Worm (Caenorhabditis elegans) whole organism, L4 larva: ENCODE data around the gene ZK617.26.

Experiments used
- F49E8.2 ChIP-seq: sonication (generic microtip); optimal IDR thresholded peaks from 2 replicates; lab custom pipeline; 2016; ENCODE audit warnings: missing compliant biosample characterization, mild to moderate bottlenecking, missing genetic modification characterization, borderline replicate concordance
- attf-4 ChIP-seq: sonication (generic microtip); optimal IDR thresholded peaks from 3 replicates; lab custom pipeline; 2017; ENCODE audit warnings: missing biosample characterization, missing genetic modification characterization
- ceh-82 ChIP-seq: sonication (generic microtip); optimal IDR thresholded peaks from 2 replicates; lab custom pipeline; 2017; ENCODE audit warnings: missing biosample characterization, missing genetic modification characterization
- nhr-237 ChIP-seq: sonication (generic microtip); optimal IDR thresholded peaks from 2 replicates; lab custom pipeline; 2017; ENCODE audit warnings: missing biosample characterization, missing genetic modification characterization
- pha-4 ChIP-seq, 2 experiments: fragments of 150-350 bp in 1 of 2; fragments of 200-800 bp in 1 of 2; sonication (Bioruptor generic) in 1 of 2; IDR thresholded peaks in 1 of 2; optimal IDR thresholded peaks in 1 of 2; 2 replicates each; pipeline versions ENCODE4 v1.3.6 to Lab custom; 2014 to 2022; ENCODE audit warnings: missing genetic modification characterization in 2 of 2, missing genetic modification reagents in 2 of 2, missing biosample characterization in 1 of 2, missing compliant biosample characterization in 1 of 2
- snpc-4 ChIP-seq: fragments of 150-350 bp; optimal IDR thresholded peaks from 2 replicates; lab custom pipeline; 2014; ENCODE audit warnings: missing biosample characterization, missing genetic modification characterization

DNA sequence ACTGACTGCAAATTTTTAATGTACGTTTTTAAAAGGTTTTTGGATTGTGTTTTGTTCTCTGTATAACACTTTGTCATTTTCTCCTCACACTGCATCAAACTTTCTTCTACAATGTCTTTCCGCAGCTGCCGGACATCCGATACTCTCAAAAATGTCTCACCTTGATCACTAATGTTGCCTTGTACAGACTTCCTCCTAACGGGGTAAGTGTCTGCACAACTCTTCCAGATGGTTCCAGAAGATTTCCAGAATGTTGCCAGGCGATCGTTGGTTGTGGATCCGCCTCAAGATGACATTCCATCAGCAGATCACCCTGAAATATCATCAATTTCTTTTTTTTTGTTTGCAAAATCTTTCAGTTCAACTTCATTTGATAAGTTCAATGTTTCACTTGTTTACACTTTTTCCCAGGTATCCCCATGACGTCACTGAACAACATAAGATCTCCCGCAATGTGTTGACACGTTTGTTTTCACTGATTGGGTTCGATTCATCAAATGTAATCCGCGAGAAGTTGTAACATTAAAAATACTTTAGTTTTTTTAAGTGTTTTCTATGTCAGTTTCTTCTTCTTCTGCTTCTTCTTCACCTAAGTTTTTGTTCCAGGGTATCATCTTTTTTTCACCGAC, 1.6 kb downstream of the ZK617.26 start:
- TF ChIP-seq attf-4 = no peak
- no peak for TF ChIP-seq snpc-4 (tag; lab: Kevin White, UChicago)
- TF ChIP-seq F49E8.2 (tag; lab: Kevin White, UChicago) = no peak
- TF ChIP-seq pha-4 (GFP tag; IDR thresholded peaks at IDR 0.05; lab: Robert Waterston, UW) = no peak
- no peak for TF ChIP-seq pha-4 (tag; optimal IDR thresholded peaks at IDR 0.05; lab: Kevin White, UChicago)
- no peak for TF ChIP-seq ceh-82 (tag; lab: Kevin White, UChicago)
- no peak for TF ChIP-seq nhr-237 (tag; lab: Kevin White, UChicago)
